Fruit fly (Drosophila melanogaster) whole organism, embryonic: ENCODE results near the gene beag.

Experiments
- Atf3 ChIP-seq: fragments of 200-800 bp; sonication (Bioruptor generic); optimal IDR thresholded peaks from 3 replicates; lab custom pipeline; 2016; ENCODE audit warnings: missing biosample characterization, missing genetic modification characterization
- Atf6 ChIP-seq: fragments of 200-800 bp; sonication (Bioruptor generic); IDR thresholded peaks from 2 replicates; pipeline ENCODE4 v1.3.6; 2022; ENCODE audit warnings: missing biosample characterization, missing genetic modification characterization
- BEAF-32 ChIP-seq: fragments of 200-800 bp; sonication (Bioruptor generic); optimal IDR thresholded peaks from 3 replicates; lab custom pipeline; 2017; ENCODE audit warnings: missing biosample characterization, missing genetic modification characterization, mild to moderate bottlenecking, moderate library complexity, missing genetic modification reagents
- C15 ChIP-seq: fragments of 200-800 bp; sonication (Bioruptor generic); IDR thresholded peaks from 3 replicates; pipeline ENCODE4 v1.3.6; 2022; ENCODE audit warnings: missing biosample characterization, missing genetic modification characterization
- CG10959 ChIP-seq: fragments of 200-800 bp; sonication (Bioruptor generic); IDR thresholded peaks from 2 replicates; pipeline ENCODE4 v1.3.6; 2022; ENCODE audit warnings: missing biosample characterization, missing genetic modification characterization
- CG12236 ChIP-seq: fragments of 200-800 bp; sonication (Bioruptor generic); optimal IDR thresholded peaks from 2 replicates; lab custom pipeline; 2016; ENCODE audit warnings: missing biosample characterization, missing genetic modification characterization
- CG13424 ChIP-seq: fragments of 200-800 bp; sonication (Bioruptor generic); optimal IDR thresholded peaks from 2 replicates; lab custom pipeline; 2019; ENCODE audit warnings: missing biosample characterization, mild to moderate bottlenecking, missing genetic modification characterization, moderate library complexity
- CG14667 ChIP-seq: fragments of 200-800 bp; sonication (Bioruptor generic); IDR thresholded peaks from 2 replicates; pipeline ENCODE4 v1.3.6; 2022; ENCODE audit warnings: missing biosample characterization, missing genetic modification characterization
- CG1529 ChIP-seq: fragments of 200-800 bp; sonication (Bioruptor generic); optimal IDR thresholded peaks from 3 replicates; lab custom pipeline; 2018; ENCODE audit warnings: missing biosample characterization, missing genetic modification characterization
- CG15696 ChIP-seq: fragments of 200-800 bp; sonication (Bioruptor generic); optimal IDR thresholded peaks from 2 replicates; lab custom pipeline; 2019; ENCODE audit warnings: missing biosample characterization, mild to moderate bottlenecking, missing genetic modification characterization, moderate library complexity
- CG17328 ChIP-seq: fragments of 200-800 bp; sonication (Bioruptor generic); IDR thresholded peaks from 2 replicates; pipeline ENCODE4 v1.3.6; 2022; ENCODE audit warnings: missing biosample characterization, missing genetic modification characterization
- CG17802 ChIP-seq: fragments of 200-800 bp; sonication (Bioruptor generic); optimal IDR thresholded peaks from 2 replicates; lab custom pipeline; 2018; ENCODE audit warnings: missing biosample characterization, mild to moderate bottlenecking, missing genetic modification characterization, moderate library complexity
- CG17829 ChIP-seq: fragments of 200-800 bp; optimal IDR thresholded peaks from 2 replicates; lab custom pipeline; 2019; ENCODE audit warnings: missing biosample characterization, mild to moderate bottlenecking, missing genetic modification characterization, moderate library complexity
- CG31365 ChIP-seq: fragments of 200-800 bp; sonication (Bioruptor generic); optimal IDR thresholded peaks from 2 replicates; lab custom pipeline; 2018; ENCODE audit warnings: missing biosample characterization, mild to moderate bottlenecking, missing genetic modification characterization
- CG31441 ChIP-seq: fragments of 200-800 bp; sonication (Bioruptor generic); IDR thresholded peaks from 2 replicates; pipeline ENCODE4 v1.3.6; 2022; ENCODE audit warnings: missing biosample characterization, missing genetic modification characterization
- CG32767 ChIP-seq: fragments of 200-800 bp; sonication (Bioruptor generic); IDR thresholded peaks from 2 replicates; pipeline ENCODE4 v1.3.6; 2022; ENCODE audit warnings: missing biosample characterization, missing genetic modification characterization
- CG32772 ChIP-seq: fragments of 200-800 bp; sonication (Bioruptor generic); IDR thresholded peaks from 2 replicates; pipeline ENCODE4 v1.3.6; 2022; ENCODE audit warnings: missing biosample characterization, missing genetic modification characterization
- CG3281 ChIP-seq: fragments of 200-800 bp; sonication (Bioruptor generic); optimal IDR thresholded peaks from 3 replicates; lab custom pipeline; 2017; ENCODE audit warnings: missing biosample characterization, mild to moderate bottlenecking, missing genetic modification characterization
- CG3838 ChIP-seq: fragments of 200-800 bp; sonication (Bioruptor generic); optimal IDR thresholded peaks from 3 replicates; lab custom pipeline; 2016; ENCODE audit warnings: missing biosample characterization, missing genetic modification characterization
- CG6791 ChIP-seq: fragments of 200-800 bp; sonication (Bioruptor generic); IDR thresholded peaks from 3 replicates; pipeline ENCODE4 v1.3.6; 2022; ENCODE audit warnings: missing biosample characterization, missing genetic modification characterization; ENCODE audit not compliant: partially characterized antibody
- CG7556 ChIP-seq: fragments of 200-800 bp; sonication (Bioruptor generic); optimal IDR thresholded peaks from 2 replicates; lab custom pipeline; 2017; ENCODE audit warnings: missing biosample characterization, mild to moderate bottlenecking, missing genetic modification characterization
- CG7987 ChIP-seq: fragments of 200-800 bp; sonication (Bioruptor generic); optimal IDR thresholded peaks from 2 replicates; lab custom pipeline; 2018; ENCODE audit warnings: missing biosample characterization, mild to moderate bottlenecking, missing genetic modification characterization, moderate library complexity
- CG9817 ChIP-seq: fragments of 200-800 bp; sonication (Bioruptor generic); optimal IDR thresholded peaks from 2 replicates; lab custom pipeline; 2018; ENCODE audit warnings: missing biosample characterization, mild to moderate bottlenecking, missing genetic modification characterization, moderate library complexity
- Dll ChIP-seq: fragments of 200-800 bp; sonication (Bioruptor generic); IDR thresholded peaks from 4 replicates; pipeline ENCODE4 v1.3.6; 2022; ENCODE audit warnings: missing biosample characterization, missing genetic modification characterization; ENCODE audit not compliant: partially characterized antibody
- E2f2 ChIP-seq: fragments of 200-800 bp; sonication (Bioruptor generic); IDR thresholded peaks from 2 replicates; pipeline ENCODE4 v1.3.6; 2022; ENCODE audit warnings: missing biosample characterization, missing genetic modification characterization
- Ets97D ChIP-seq: fragments of 200-800 bp; sonication (Bioruptor generic); optimal IDR thresholded peaks from 3 replicates; lab custom pipeline; 2016; ENCODE audit warnings: missing biosample characterization, missing genetic modification characterization
- Gug ChIP-seq: fragments of 200-800 bp; sonication (Bioruptor generic); IDR thresholded peaks from 4 replicates; pipeline ENCODE4 v1.3.6; 2022; ENCODE audit warnings: missing biosample characterization, missing genetic modification characterization
- MTF-1 ChIP-seq: fragments of 200-800 bp; sonication (Bioruptor generic); optimal IDR thresholded peaks from 2 replicates; lab custom pipeline; 2018; ENCODE audit warnings: missing biosample characterization, mild to moderate bottlenecking, missing genetic modification characterization, borderline replicate concordance
- Med ChIP-seq: fragments of 200-800 bp; sonication (Bioruptor generic); peaks from one replicate; lab custom pipeline; 2016; ENCODE audit warnings: missing biosample characterization, missing genetic modification characterization, mild to moderate bottlenecking, inconsistent platforms, moderate library complexity
- Mes4 ChIP-seq: fragments of 200-800 bp; sonication (Bioruptor generic); optimal IDR thresholded peaks from 2 replicates; lab custom pipeline; 2016; ENCODE audit warnings: missing biosample characterization, missing genetic modification characterization
- Poxn ChIP-seq: fragments of 200-800 bp; sonication (Bioruptor generic); IDR thresholded peaks from 2 replicates; pipeline ENCODE4 v1.3.6; 2022; ENCODE audit warnings: missing biosample characterization, missing genetic modification characterization
- Sox102F ChIP-seq: fragments of 200-800 bp; sonication (Bioruptor generic); optimal IDR thresholded peaks from 2 replicates; lab custom pipeline; 2018; ENCODE audit warnings: missing biosample characterization, mild to moderate bottlenecking, missing genetic modification characterization, moderate library complexity
- Usf ChIP-seq: fragments of 200-800 bp; sonication (Bioruptor generic); optimal IDR thresholded peaks from 2 replicates; lab custom pipeline; 2017; ENCODE audit warnings: missing genotype, missing biosample characterization, missing genetic modification characterization
- ato ChIP-seq: fragments of 200-800 bp; sonication (Bioruptor generic); IDR thresholded peaks from 2 replicates; pipeline ENCODE4 v1.3.6; 2022; ENCODE audit warnings: missing biosample characterization, missing genetic modification characterization; ENCODE audit not compliant: partially characterized antibody
- dati ChIP-seq: fragments of 200-800 bp; sonication (Bioruptor generic); IDR thresholded peaks from 2 replicates; pipeline ENCODE4 v1.3.6; 2022; ENCODE audit warnings: missing biosample characterization, missing genetic modification characterization
- dmrt99B ChIP-seq: fragments of 200-800 bp; sonication (Bioruptor generic); optimal IDR thresholded peaks from 2 replicates; lab custom pipeline; 2018; ENCODE audit warnings: missing biosample characterization, mild to moderate bottlenecking, missing genetic modification characterization, moderate library complexity
- emc ChIP-seq: fragments of 200-800 bp; sonication (Bioruptor generic); optimal IDR thresholded peaks from 2 replicates; lab custom pipeline; 2016; ENCODE audit warnings: missing biosample characterization, missing genetic modification characterization
- fd102C ChIP-seq: fragments of 200-800 bp; sonication (Bioruptor generic); optimal IDR thresholded peaks from 2 replicates; lab custom pipeline; 2018; ENCODE audit warnings: missing biosample characterization, mild to moderate bottlenecking, missing genetic modification characterization, moderate library complexity
- fd3F ChIP-seq: fragments of 200-800 bp; sonication (Bioruptor generic); optimal IDR thresholded peaks from 2 replicates; lab custom pipeline; 2018; ENCODE audit warnings: missing biosample characterization, mild to moderate bottlenecking, missing genetic modification characterization, moderate library complexity
- gem ChIP-seq: fragments of 200-800 bp; sonication (Bioruptor generic); optimal IDR thresholded peaks from 2 replicates; lab custom pipeline; 2019; ENCODE audit warnings: missing biosample characterization, mild to moderate bottlenecking, missing genetic modification characterization, moderate library complexity
- h ChIP-seq: fragments of >200 bp; optimal IDR thresholded peaks from 2 replicates; lab custom pipeline; 2017
- klu ChIP-seq: fragments of 200-800 bp; sonication (Bioruptor generic); IDR thresholded peaks from 2 replicates; pipeline ENCODE4 v1.3.6; 2022; ENCODE audit warnings: missing biosample characterization, missing genetic modification characterization
- peb ChIP-seq: fragments of 200-800 bp; sonication (Bioruptor generic); IDR thresholded peaks from 2 replicates; pipeline ENCODE4 v1.3.6; 2022; ENCODE audit warnings: missing biosample characterization, missing genetic modification characterization
- psq ChIP-seq: fragments of 200-800 bp; sonication (Bioruptor generic); optimal IDR thresholded peaks from 2 replicates; lab custom pipeline; 2017; ENCODE audit warnings: missing biosample characterization, missing genetic modification characterization
- repo ChIP-seq: fragments of 200-800 bp; sonication (Bioruptor generic); optimal IDR thresholded peaks from 2 replicates; lab custom pipeline; 2016; ENCODE audit warnings: missing biosample characterization, missing genetic modification characterization
- scrt ChIP-seq: fragments of 200-800 bp; sonication (Bioruptor generic); optimal IDR thresholded peaks from 2 replicates; lab custom pipeline; 2018; ENCODE audit warnings: missing biosample characterization, mild to moderate bottlenecking, missing genetic modification characterization, moderate library complexity
- stc ChIP-seq: fragments of 200-800 bp; sonication (Bioruptor generic); IDR thresholded peaks from 2 replicates; pipeline ENCODE4 v1.3.6; 2022; ENCODE audit warnings: missing biosample characterization, missing genetic modification characterization
- tx ChIP-seq: fragments of 200-800 bp; sonication (Bioruptor generic); optimal IDR thresholded peaks from 2 replicates; lab custom pipeline; 2016; ENCODE audit warnings: missing biosample characterization, missing genetic modification characterization
- yki ChIP-seq: fragments of >200 bp; optimal IDR thresholded peaks from 3 replicates; lab custom pipeline; 2018
- zen ChIP-seq: fragments of 200-800 bp; sonication (Bioruptor generic); optimal IDR thresholded peaks from 3 replicates; lab custom pipeline; 2018; ENCODE audit warnings: missing biosample characterization, mild to moderate bottlenecking, missing genetic modification characterization, moderate library complexity
- zen2 ChIP-seq: fragments of 200-800 bp; sonication (Bioruptor generic); IDR thresholded peaks from 3 replicates; pipeline ENCODE4 v1.3.6; 2022; ENCODE audit warnings: missing biosample characterization, missing genetic modification characterization; ENCODE audit not compliant: partially characterized antibody

beag gene

dm6 chr3R:9031797-9032418 lies 33.0 kb downstream of the beag start (continued):
- peak; percentile 66 for TF ChIP-seq CG31365 (tag; lab: Kevin White, UChicago)
- peak; percentile 90 for TF ChIP-seq CG32772 (GFP tag; lab: Robert Waterston, UW)
- TF ChIP-seq fd102C = no peak
- TF ChIP-seq zen (tag; lab: Kevin White, UChicago) = peak; percentile 65
- TF ChIP-seq scrt (GFP tag; lab: Kevin White, UChicago) = peak; percentile 73
- TF ChIP-seq repo (GFP tag; lab: Kevin White, UChicago) = peak; percentile 68
- peak; percentile 73 for TF ChIP-seq CG9817 (tag; lab: Kevin White, UChicago)
- TF ChIP-seq CG7556 (GFP tag; lab: Kevin White, UChicago) = peak; percentile 88
- peak; percentile 67 for TF ChIP-seq emc (GFP tag; lab: Kevin White, UChicago)
- TF ChIP-seq Atf6 (GFP tag; lab: Robert Waterston, UW) = peak; percentile 90
- TF ChIP-seq zen2 (GFP tag; lab: Robert Waterston, UW) = no peak
- peak; percentile 64 for TF ChIP-seq Usf (GFP tag; lab: Kevin White, UChicago)
- peak; percentile 84 for TF ChIP-seq peb (GFP tag; lab: Robert Waterston, UW)
- TF ChIP-seq ato (GFP tag; lab: Robert Waterston, UW) = no peak
- peak; percentile 79 for TF ChIP-seq Atf3 (GFP tag; lab: Kevin White, UChicago)
- peak; percentile 77 for TF ChIP-seq C15 (GFP tag; lab: Robert Waterston, UW)
- peak; percentile 60 for TF ChIP-seq psq (GFP tag; lab: Kevin White, UChicago)
- peak; percentile 81 for TF ChIP-seq CG31441 (GFP tag; lab: Robert Waterston, UW)
- TF ChIP-seq CG12236 (GFP tag; lab: Kevin White, UChicago) = peak; percentile 65
- peak; percentile 91 for TF ChIP-seq gem (tag; lab: Kevin White, UChicago)
- TF ChIP-seq E2f2 (GFP tag; lab: Robert Waterston, UW) = peak; percentile 71
- peak; percentile 90 for TF ChIP-seq CG32767 (GFP tag; lab: Robert Waterston, UW)
- TF ChIP-seq CG14667 (GFP tag; lab: Robert Waterston, UW) = peak; percentile 87
- peak; percentile 86 for TF ChIP-seq fd3F (GFP tag; lab: Kevin White, UChicago)
- TF ChIP-seq yki (lab: Kevin White, UChicago) = no peak
- TF ChIP-seq CG3838 (GFP tag; lab: Kevin White, UChicago) = peak; percentile 71
- TF ChIP-seq CG1529 (GFP tag; lab: Kevin White, UChicago) = peak; percentile 87
- peak; percentile 65 for TF ChIP-seq Mes4
- peak; percentile 77 for TF ChIP-seq CG7987 (GFP tag; lab: Kevin White, UChicago)
- TF ChIP-seq stc (GFP tag; lab: Robert Waterston, UW) = peak; percentile 94
- peak; percentile 83 for TF ChIP-seq CG17829
- TF ChIP-seq tx (GFP tag; lab: Kevin White, UChicago) = peak; percentile 76
- TF ChIP-seq CG10959 (GFP tag; lab: Robert Waterston, UW) = peak; percentile 75
- TF ChIP-seq Med = peak; percentile 97
- TF ChIP-seq CG17802 (tag; lab: Kevin White, UChicago) = peak; percentile 64
- no peak for TF ChIP-seq CG6791 (GFP tag; lab: Robert Waterston, UW)
- peak; percentile 83 for TF ChIP-seq dati (GFP tag; lab: Robert Waterston, UW)
- TF ChIP-seq BEAF-32 (GFP tag; lab: Kevin White, UChicago) = no peak
- no peak for TF ChIP-seq h (lab: Kevin White, UChicago)
- TF ChIP-seq Ets97D = peak; percentile 38
- TF ChIP-seq Gug (GFP tag; lab: Robert Waterston, UW) = peak; percentile 86
- TF ChIP-seq dmrt99B = peak; percentile 93
- TF ChIP-seq CG17328 (GFP tag; lab: Robert Waterston, UW) = peak; percentile 92
- TF ChIP-seq CG3281 (GFP tag; lab: Kevin White, UChicago) = peak; percentile 85
- TF ChIP-seq CG15696 (tag; lab: Kevin White, UChicago) = no peak
- TF ChIP-seq Sox102F (GFP tag; lab: Kevin White, UChicago) = peak; percentile 96
- peak; percentile 29; the same call in 1 of the 2 replicates for TF ChIP-seq klu (GFP tag; lab: Robert Waterston, UW)
- peak; percentile 86 for TF ChIP-seq CG13424 (tag; lab: Kevin White, UChicago)
- TF ChIP-seq MTF-1 (GFP tag; lab: Kevin White, UChicago) = peak; percentile 59
- no peak for TF ChIP-seq Dll (GFP tag; lab: Robert Waterston, UW)
- no peak for TF ChIP-seq Poxn (GFP tag; lab: Robert Waterston, UW)
